Worm (Caenorhabditis elegans) whole organism, early embryonic: ENCODE data around the gene cdf-1.

Experiments used
- B0310.2 ChIP-seq: sonication (generic microtip); optimal IDR thresholded peaks from 2 replicates; lab custom pipeline; 2016; ENCODE audit warnings: mild to moderate bottlenecking, missing genetic modification characterization, missing compliant biosample characterization
- F13C5.2 ChIP-seq: sonication (generic microtip); optimal IDR thresholded peaks from 2 replicates; lab custom pipeline; 2017; ENCODE audit warnings: mild to moderate bottlenecking, missing genetic modification characterization, inconsistent platforms, missing compliant biosample characterization
- aly-1 ChIP-seq: sonication (generic microtip); optimal IDR thresholded peaks from 2 replicates; lab custom pipeline; 2016; ENCODE audit warnings: missing genetic modification characterization, missing compliant biosample characterization
- flt-1 ChIP-seq: fragments of 200-800 bp; sonication (Bioruptor generic); IDR thresholded peaks from 2 replicates; pipeline ENCODE4 v1.3.6; 2022; ENCODE audit warnings: missing genetic modification characterization, missing compliant biosample characterization
- hmbx-1 ChIP-seq: sonication (generic microtip); optimal IDR thresholded peaks from 2 replicates; lab custom pipeline; 2016; ENCODE audit warnings: mild to moderate bottlenecking, missing genetic modification characterization, missing compliant biosample characterization
- hnd-1 ChIP-seq: sonication (generic microtip); optimal IDR thresholded peaks from 2 replicates; lab custom pipeline; 2016; ENCODE audit warnings: missing genetic modification characterization, missing compliant biosample characterization
- sea-1 ChIP-seq: fragments of 200-800 bp; sonication (Bioruptor generic); conservative IDR thresholded peaks from 2 replicates; pipeline ENCODE4 v1.3.6; 2022; ENCODE audit warnings: missing genetic modification characterization, missing compliant biosample characterization
- tbx-11 ChIP-seq: fragments of 200-800 bp; sonication (Bioruptor generic); IDR thresholded peaks from 2 replicates; pipeline ENCODE4 v1.3.6; 2022; ENCODE audit warnings: missing genetic modification characterization, missing compliant biosample characterization

DNA sequence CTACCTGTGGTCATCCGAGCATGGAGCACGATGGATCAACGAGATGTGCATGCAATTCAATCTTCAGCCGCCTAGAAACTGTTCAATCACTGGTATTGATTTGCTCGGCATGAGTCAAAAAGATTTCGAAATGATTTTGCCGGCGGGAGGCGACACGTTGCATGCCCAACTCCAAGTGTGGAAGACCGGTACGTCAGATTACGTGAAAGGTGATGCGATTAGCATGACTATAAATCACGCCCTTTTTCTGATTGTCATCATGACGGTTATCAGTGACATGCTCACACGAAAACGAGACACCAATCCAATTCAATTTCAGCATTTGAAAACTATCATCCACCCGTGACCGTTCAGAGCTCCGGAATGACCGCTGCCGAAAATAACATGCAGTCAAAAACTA lies 15.7 kb upstream of the cdf-1 start:
- TF ChIP-seq hmbx-1 (tag; lab: Kevin White, UChicago): no peak
- TF ChIP-seq tbx-11 (GFP tag; lab: Robert Waterston, UW): no peak
- no peak for TF ChIP-seq sea-1
- TF ChIP-seq B0310.2 (tag; lab: Kevin White, UChicago): no peak
- no peak for TF ChIP-seq F13C5.2
- TF ChIP-seq flt-1 (GFP tag; lab: Robert Waterston, UW): no peak
- no peak for TF ChIP-seq hnd-1 (tag; lab: Kevin White, UChicago)
- TF ChIP-seq aly-1 (tag; lab: Kevin White, UChicago): no peak
